Worm (Caenorhabditis elegans) whole organism, mixed stage, embryonic: ENCODE results near the gene C29F3.7.

ENCODE experiments used
- ces-1 ChIP-seq: fragments of 150-350 bp; optimal IDR thresholded peaks from 2 replicates; lab custom pipeline; 2014; ENCODE audit warnings: missing biosample characterization, missing genetic modification reagents, missing genetic modification characterization
- elt-3 ChIP-seq: fragments of 150-350 bp; optimal IDR thresholded peaks from 2 replicates; lab custom pipeline; 2014; ENCODE audit warnings: missing biosample characterization, missing genetic modification characterization
- lin-32 ChIP-seq: fragments of 200-800 bp; sonication (Bioruptor generic); optimal IDR thresholded peaks from 2 replicates; lab custom pipeline; 2018; ENCODE audit warnings: mild to moderate bottlenecking, missing genetic modification characterization, missing compliant biosample characterization
- mls-2 ChIP-seq: sonication (generic microtip); optimal IDR thresholded peaks from 2 replicates; lab custom pipeline; 2016; ENCODE audit warnings: mild to moderate bottlenecking, missing genetic modification characterization, moderate library complexity, missing compliant biosample characterization
- nhr-12 ChIP-seq: fragments of 150-350 bp; optimal IDR thresholded peaks from 2 replicates; lab custom pipeline; 2014; ENCODE audit warnings: missing biosample characterization, missing genetic modification characterization
- pha-4 ChIP-seq: fragments of 150-350 bp; optimal IDR thresholded peaks from 2 replicates; lab custom pipeline; 2018; ENCODE audit warnings: missing biosample characterization, missing genetic modification reagents, missing genetic modification characterization
- snpc-4 ChIP-seq: fragments of 150-350 bp; optimal IDR thresholded peaks from 2 replicates; lab custom pipeline; 2014; ENCODE audit warnings: missing biosample characterization, missing genetic modification characterization
- sptf-1 ChIP-seq: sonication (generic microtip); optimal IDR thresholded peaks from 2 replicates; lab custom pipeline; 2017; ENCODE audit warnings: mild to moderate bottlenecking, missing genetic modification characterization, moderate library complexity, missing compliant biosample characterization
- ztf-11 ChIP-seq: fragments of 150-350 bp; optimal IDR thresholded peaks from 2 replicates; lab custom pipeline; 2014; ENCODE audit warnings: missing biosample characterization, missing genetic modification characterization

DNA sequence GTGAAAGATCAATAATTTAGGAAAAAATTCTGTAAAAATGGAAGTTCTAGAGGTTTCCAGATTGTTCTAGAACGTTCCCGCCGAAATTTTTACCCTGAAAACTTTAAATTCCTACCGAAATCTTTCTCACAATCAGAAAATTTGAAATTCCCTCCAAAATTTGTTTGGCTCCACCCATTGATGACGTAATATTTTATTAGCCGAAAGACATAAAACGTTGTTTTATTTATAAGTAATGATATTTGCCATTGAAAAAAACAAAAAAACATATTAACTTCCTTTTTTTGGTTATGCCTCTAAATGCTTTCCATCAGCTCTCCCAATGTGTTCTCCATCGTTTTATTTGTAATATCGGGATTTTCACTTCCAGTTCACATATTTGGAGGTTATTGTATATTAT, 24.4 kb upstream of the C29F3.7 start, which contains the start of gene srh-295:
- TF ChIP-seq ces-1 (GFP tag; lab: Kevin White, UChicago): no peak
- TF ChIP-seq mls-2 (tag; lab: Kevin White, UChicago): no peak
- TF ChIP-seq elt-3: no peak
- TF ChIP-seq ztf-11 (tag; lab: Kevin White, UChicago): no peak
- no peak for TF ChIP-seq sptf-1 (tag; lab: Kevin White, UChicago)
- TF ChIP-seq snpc-4 (tag; lab: Kevin White, UChicago): no peak
- TF ChIP-seq pha-4 (tag; lab: Kevin White, UChicago): no peak
- TF ChIP-seq nhr-12 (tag; lab: Kevin White, UChicago): no peak
- no peak for TF ChIP-seq lin-32
